Worm (Caenorhabditis elegans) whole organism, L4 larva: Measurements from ENCODE around the gene col-102.

Source experiments
- F10B5.3 ChIP-seq: sonication (generic microtip); optimal IDR thresholded peaks from 2 replicates; lab custom pipeline; 2016; ENCODE audit warnings: mild to moderate bottlenecking, missing genetic modification characterization, missing compliant biosample characterization
- ZK337.2 ChIP-seq: fragments of 200-800 bp; sonication (Bioruptor generic); IDR thresholded peaks from 2 replicates; pipeline ENCODE4 v1.3.6; 2022; ENCODE audit warnings: missing genetic modification reagents, missing genetic modification characterization, missing compliant biosample characterization
- ceh-28 ChIP-seq: fragments of 150-350 bp; optimal IDR thresholded peaks from 2 replicates; lab custom pipeline; 2014; ENCODE audit warnings: missing biosample characterization, missing genetic modification reagents, missing genetic modification characterization
- ceh-82 ChIP-seq: sonication (generic microtip); optimal IDR thresholded peaks from 2 replicates; lab custom pipeline; 2017; ENCODE audit warnings: missing biosample characterization, missing genetic modification characterization
- lin-38 ChIP-seq: fragments of 200-800 bp; sonication (Bioruptor generic); IDR thresholded peaks from 2 replicates; pipeline ENCODE4 v1.3.6; 2022; ENCODE audit warnings: missing genetic modification reagents, missing genetic modification characterization, missing compliant biosample characterization
- mep-1 ChIP-seq: fragments of 150-350 bp; sonication (generic microtip); optimal IDR thresholded peaks from 3 replicates; lab custom pipeline; 2014; ENCODE audit warnings: missing biosample characterization, missing genetic modification characterization
- nhr-10 ChIP-seq: fragments of 150-350 bp; optimal IDR thresholded peaks from 2 replicates; lab custom pipeline; 2014; ENCODE audit warnings: missing biosample characterization, missing genetic modification characterization
- pha-4 ChIP-seq, 2 experiments: fragments of 150-350 bp in 1 of 2; fragments of 200-800 bp in 1 of 2; sonication (Bioruptor generic) in 1 of 2; IDR thresholded peaks in 1 of 2; optimal IDR thresholded peaks in 1 of 2; 2 replicates each; pipeline versions ENCODE4 v1.3.6 to Lab custom; 2014 to 2022; ENCODE audit warnings: missing genetic modification characterization in 2 of 2, missing genetic modification reagents in 2 of 2, missing biosample characterization in 1 of 2, missing compliant biosample characterization in 1 of 2
- tag-97 ChIP-seq: fragments of 200-800 bp; sonication (Bioruptor generic); IDR thresholded peaks from 2 replicates; pipeline ENCODE4 v1.3.6; 2022; ENCODE audit warnings: missing genetic modification characterization, missing compliant biosample characterization
- unc-62 ChIP-seq, 3 experiments: fragments of 150-350 bp in 1 of 3; sonication (generic microtip); optimal IDR thresholded peaks in 2 of 3; peaks in 1 of 3; 1 replicate in 1 of 3; 2 replicates in 2 of 3; lab custom pipeline; 2014 to 2017; ENCODE audit warnings: missing biosample characterization in 3 of 3, missing genetic modification characterization in 3 of 3, missing genetic modification reagents in 3 of 3, missing genotype in 1 of 3
- ztf-11 ChIP-seq: fragments of 150-350 bp; optimal IDR thresholded peaks from 2 replicates; lab custom pipeline; 2014; ENCODE audit warnings: missing biosample characterization, missing genetic modification characterization

DNA sequence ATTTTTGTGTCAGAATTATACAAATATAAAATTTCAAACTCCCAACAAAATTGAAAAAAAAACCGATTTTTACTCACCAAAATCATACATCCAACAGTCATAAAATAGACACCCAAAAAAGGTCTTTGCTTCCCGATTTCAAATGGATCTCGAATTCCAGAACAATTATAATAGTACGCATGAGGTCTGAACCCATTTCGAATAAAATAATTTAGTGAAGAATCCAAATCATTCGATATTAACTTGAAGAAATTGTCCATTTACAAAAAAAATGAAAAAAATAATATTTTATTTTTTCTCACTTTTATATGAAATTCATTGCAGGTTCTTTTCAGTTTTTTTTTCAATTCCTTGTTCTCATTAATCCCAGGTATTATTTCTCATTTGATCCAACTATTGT, 2.6 kb upstream of the col-102 start, which contains the start of gene srt-59:
- TF ChIP-seq pha-4 (GFP tag; IDR thresholded peaks at IDR 0.05; lab: Robert Waterston, UW) (no peak), pha-4 (tag; optimal IDR thresholded peaks at IDR 0.05; lab: Kevin White, UChicago) (no peak), ztf-11 (tag; lab: Kevin White, UChicago) (no peak), lin-38 (GFP tag; lab: Robert Waterston, UW) (no peak), ceh-28 (tag; lab: Kevin White, UChicago) (no peak), mep-1 (no peak), ceh-82 (tag; lab: Kevin White, UChicago) (no peak), unc-62 (GFP tag; optimal IDR thresholded peaks at IDR 0.05 in 1 of 2; lab: Kevin White, UChicago) (no peak), unc-62 (tag; optimal IDR thresholded peaks at IDR 0.05; lab: Kevin White, UChicago) (no peak), ZK337.2 (GFP tag; lab: Robert Waterston, UW) (no peak), tag-97 (GFP tag; lab: Robert Waterston, UW) (no peak), F10B5.3 (tag; lab: Kevin White, UChicago) (no peak), nhr-10 (tag; lab: Kevin White, UChicago) (no peak)
